Worm (Caenorhabditis elegans) whole organism, mixed stage, embryonic: ENCODE measurements around the gene str-131.

Source experiments
- blmp-1 ChIP-seq: fragments of 150-350 bp; optimal IDR thresholded peaks from 2 replicates; lab custom pipeline; 2014; ENCODE audit warnings: missing biosample characterization, missing genetic modification characterization
- ceh-39 ChIP-seq: fragments of 150-350 bp; optimal IDR thresholded peaks from 2 replicates; lab custom pipeline; 2014; ENCODE audit warnings: missing biosample characterization, missing genetic modification characterization
- ces-1 ChIP-seq: fragments of 150-350 bp; optimal IDR thresholded peaks from 2 replicates; lab custom pipeline; 2014; ENCODE audit warnings: missing biosample characterization, missing genetic modification reagents, missing genetic modification characterization
- flh-1 ChIP-seq: fragments of 200-800 bp; sonication (Bioruptor generic); optimal IDR thresholded peaks from 2 replicates; lab custom pipeline; 2018; ENCODE audit warnings: mild to moderate bottlenecking, missing genetic modification characterization, moderate library complexity, missing compliant biosample characterization
- tbx-8 ChIP-seq: fragments of 200-800 bp; sonication (Bioruptor generic); optimal IDR thresholded peaks from 2 replicates; lab custom pipeline; 2018; ENCODE audit warnings: mild to moderate bottlenecking, missing genetic modification characterization, moderate library complexity, missing compliant biosample characterization
- ztf-11 ChIP-seq: fragments of 150-350 bp; optimal IDR thresholded peaks from 2 replicates; lab custom pipeline; 2014; ENCODE audit warnings: missing biosample characterization, missing genetic modification characterization

DNA sequence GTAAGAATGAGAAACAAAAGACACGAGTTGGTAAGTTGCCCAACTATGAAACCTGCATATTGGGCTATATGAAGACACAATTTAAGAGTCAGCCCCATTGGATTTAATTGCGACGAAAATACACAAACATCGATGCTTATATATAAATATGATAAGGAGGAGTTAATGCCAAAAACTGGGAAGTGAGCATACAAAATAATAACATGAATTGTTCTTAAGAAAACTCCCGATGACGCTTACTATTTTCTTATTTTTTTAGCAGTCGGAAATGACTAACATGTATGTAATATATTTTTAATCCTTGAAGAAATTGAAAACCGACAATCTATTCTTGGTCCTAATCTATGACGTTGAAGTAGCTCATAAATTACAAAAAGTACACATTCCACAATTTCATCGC lies 9.4 kb downstream of the str-131 start, which contains the start of gene str-144:
- TF ChIP-seq blmp-1 (tag; lab: Kevin White, UChicago) (no peak), flh-1 (no peak), ceh-39 (tag; lab: Kevin White, UChicago) (no peak), tbx-8 (GFP tag; lab: Kevin White, UChicago) (no peak), ztf-11 (tag; lab: Kevin White, UChicago) (no peak), ces-1 (GFP tag; lab: Kevin White, UChicago) (no peak)
